Worm (Caenorhabditis elegans): ENCODE results near the gene F29A7.8.

- no peak for TF ChIP-seq him-1 (tag; optimal IDR thresholded peaks at IDR 0.05)
- TF ChIP-seq W03F9.2 (tag; optimal IDR thresholded peaks at IDR 0.05) = no peak
Measured at ce11 chrII:2770788-2771187, 12.9 kb upstream of the F29A7.8 start, which contains the start of gene fbxb-105.
